Fruit fly (Drosophila melanogaster) whole organism, wandering third instar larva: ENCODE data around the gene CG10352.

Experiments used
- Abd-B ChIP-seq: fragments of >200 bp; optimal IDR thresholded peaks from 2 replicates; lab custom pipeline; 2017; ENCODE audit warnings: missing biosample characterization, missing genetic modification characterization
- CG32264 ChIP-seq: fragments of 200-800 bp; sonication (Bioruptor generic); optimal IDR thresholded peaks from 2 replicates; lab custom pipeline; 2016; ENCODE audit warnings: missing biosample characterization, missing genetic modification characterization
- CG9705 ChIP-seq: fragments of 200-800 bp; sonication (Bioruptor generic); optimal IDR thresholded peaks from 2 replicates; lab custom pipeline; 2018; ENCODE audit warnings: missing biosample characterization, mild to moderate bottlenecking, missing genetic modification characterization
- CrebA ChIP-seq: fragments of 200-800 bp; sonication (Bioruptor generic); optimal IDR thresholded peaks from 2 replicates; lab custom pipeline; 2016; ENCODE audit warnings: missing biosample characterization, mild to moderate bottlenecking, missing genetic modification characterization, borderline replicate concordance
- Dfd ChIP-seq: fragments of >200 bp; optimal IDR thresholded peaks from 2 replicates; lab custom pipeline; 2017; ENCODE audit warnings: missing biosample characterization, missing genetic modification characterization
- Dif ChIP-seq: fragments of 200-275, 200-300 bp; sonication (Bioruptor generic); optimal IDR thresholded peaks from 2 replicates; lab custom pipeline; 2018; ENCODE audit warnings: missing biosample characterization, missing genetic modification characterization; ENCODE audit not compliant: partially characterized antibody
- GATAd ChIP-seq: sonication (Bioruptor generic); optimal IDR thresholded peaks from 2 replicates; lab custom pipeline; 2016; ENCODE audit warnings: missing biosample characterization, missing genetic modification characterization
- HLH106 ChIP-seq: fragments of 200-800 bp; optimal IDR thresholded peaks from 3 replicates; lab custom pipeline; 2019; ENCODE audit warnings: missing biosample characterization, mild to moderate bottlenecking, missing genetic modification characterization, moderate library complexity
- Hnf4 ChIP-seq: fragments of 200-800 bp; sonication (Bioruptor generic); optimal IDR thresholded peaks from 2 replicates; lab custom pipeline; 2016; ENCODE audit warnings: missing biosample characterization, mild to moderate bottlenecking, missing genetic modification characterization
- Hr78 ChIP-seq: fragments of >200 bp; optimal IDR thresholded peaks from 2 replicates; lab custom pipeline; 2017; ENCODE audit warnings: missing biosample characterization, missing genetic modification characterization
- Hr83 ChIP-seq: fragments of 200-300 bp; sonication (Bioruptor generic); optimal IDR thresholded peaks from 2 replicates; lab custom pipeline; 2016; ENCODE audit warnings: missing biosample characterization, mild to moderate bottlenecking, missing genetic modification characterization, moderate library complexity; ENCODE audit not compliant: poor library complexity, severe bottlenecking
- Jra ChIP-seq: sonication (Bioruptor generic); optimal IDR thresholded peaks from 2 replicates; lab custom pipeline; 2016; ENCODE audit warnings: missing biosample characterization, missing genetic modification characterization
- Mio ChIP-seq: sonication (Bioruptor generic); optimal IDR thresholded peaks from 2 replicates; lab custom pipeline; 2016; ENCODE audit warnings: missing biosample characterization, missing genetic modification characterization
- Myc ChIP-seq: fragments of >200 bp; optimal IDR thresholded peaks from 2 replicates; lab custom pipeline; 2017
- N ChIP-seq: fragments of >200 bp; optimal IDR thresholded peaks from 2 replicates; lab custom pipeline; 2018; ENCODE audit warnings: missing biosample characterization, missing external identifiers, missing genetic modification characterization
- OdsH ChIP-seq: fragments of 200-800 bp; sonication (Bioruptor generic); optimal IDR thresholded peaks from 2 replicates; lab custom pipeline; 2016; ENCODE audit warnings: missing biosample characterization, mild to moderate bottlenecking, missing genetic modification characterization
- Rel ChIP-seq, 2 experiments: fragments of 200-800 bp; sonication (Bioruptor generic) in 1 of 2; optimal IDR thresholded peaks; 2 replicates in 1 of 2; 3 replicates in 1 of 2; lab custom pipeline; 2016 to 2019; ENCODE audit warnings: mild to moderate bottlenecking in 2 of 2, missing biosample characterization in 2 of 2, missing genetic modification characterization in 2 of 2, moderate library complexity in 1 of 2
- Sp1 ChIP-seq: fragments of 200-800 bp; sonication (Bioruptor generic); optimal IDR thresholded peaks from 3 replicates; lab custom pipeline; 2019; ENCODE audit warnings: missing biosample characterization, mild to moderate bottlenecking, missing genetic modification characterization, moderate library complexity
- Vsx2 ChIP-seq: fragments of 200-300, 225-300 bp; sonication (Bioruptor generic); optimal IDR thresholded peaks from 2 replicates; lab custom pipeline; 2018; ENCODE audit warnings: missing biosample characterization, missing genetic modification characterization; ENCODE audit not compliant: partially characterized antibody
- br ChIP-seq: fragments of 200-800 bp; sonication (Bioruptor generic); optimal IDR thresholded peaks from 2 replicates; lab custom pipeline; 2016; ENCODE audit warnings: missing biosample characterization, missing genetic modification characterization
- brk ChIP-seq: fragments of 200-800 bp; sonication (Bioruptor generic); optimal IDR thresholded peaks from 2 replicates; lab custom pipeline; 2016; ENCODE audit warnings: missing biosample characterization, mild to moderate bottlenecking, missing genetic modification characterization
- dl ChIP-seq, 2 experiments: fragments of 175-275, 200-275 bp in 1 of 2; fragments of 200-275 bp in 1 of 2; sonication (Bioruptor generic); optimal IDR thresholded peaks; lab custom pipeline; 2018; ENCODE audit warnings: mild to moderate bottlenecking in 2 of 2, missing biosample characterization in 2 of 2, missing genetic modification characterization in 2 of 2, moderate library complexity in 2 of 2; ENCODE audit not compliant: partially characterized antibody in 2 of 2, insufficient read depth in 1 of 2
- dmrt93B ChIP-seq: fragments of 200-800 bp; sonication (Bioruptor generic); optimal IDR thresholded peaks from 2 replicates; lab custom pipeline; 2018; ENCODE audit warnings: missing biosample characterization, mild to moderate bottlenecking, missing genetic modification characterization
- dsf ChIP-seq: sonication (Bioruptor generic); optimal IDR thresholded peaks from 2 replicates; lab custom pipeline; 2016; ENCODE audit warnings: missing biosample characterization, missing genetic modification characterization, borderline replicate concordance
- ey ChIP-seq: fragments of 200-800 bp; sonication (Bioruptor generic); optimal IDR thresholded peaks from 2 replicates; lab custom pipeline; 2016; ENCODE audit warnings: missing biosample characterization, missing genetic modification characterization
- foxo ChIP-seq, 2 experiments: fragments of 200-800 bp; sonication (Bioruptor generic); optimal IDR thresholded peaks; 2 replicates in 1 of 2; 3 replicates in 1 of 2; lab custom pipeline; 2016 to 2017; ENCODE audit warnings: missing biosample characterization in 2 of 2, missing genetic modification characterization in 2 of 2
- fru ChIP-seq: fragments of 200-800 bp; sonication (Bioruptor generic); optimal IDR thresholded peaks from 3 replicates; lab custom pipeline; 2016; ENCODE audit warnings: missing biosample characterization, mild to moderate bottlenecking, missing genetic modification characterization
- h ChIP-seq: fragments of 200-800 bp; sonication (Bioruptor generic); optimal IDR thresholded peaks from 3 replicates; lab custom pipeline; 2016; ENCODE audit warnings: missing biosample characterization, mild to moderate bottlenecking, missing genetic modification characterization
- jim ChIP-seq: fragments of 175-275, 200-325 bp; sonication (Bioruptor generic); optimal IDR thresholded peaks from 2 replicates; lab custom pipeline; 2016; ENCODE audit warnings: missing biosample characterization, mild to moderate bottlenecking, missing genetic modification characterization
- lola ChIP-seq: fragments of >200 bp; optimal IDR thresholded peaks from 2 replicates; lab custom pipeline; 2017; ENCODE audit warnings: missing biosample characterization, missing genetic modification characterization
- pan ChIP-seq: fragments of >200 bp; optimal IDR thresholded peaks from 2 replicates; lab custom pipeline; 2017
- psq ChIP-seq: fragments of 200-800 bp; sonication (Bioruptor generic); optimal IDR thresholded peaks from 3 replicates; lab custom pipeline; 2017; ENCODE audit warnings: missing biosample characterization, mild to moderate bottlenecking, missing genetic modification characterization, moderate library complexity
- rgr ChIP-seq: fragments of 200-800 bp; sonication (Bioruptor generic); optimal IDR thresholded peaks from 3 replicates; lab custom pipeline; 2016; ENCODE audit warnings: missing biosample characterization, mild to moderate bottlenecking, missing genetic modification characterization
- sage ChIP-seq: fragments of 200-800 bp; sonication (Bioruptor generic); optimal IDR thresholded peaks from 2 replicates; lab custom pipeline; 2016; ENCODE audit warnings: missing biosample characterization, mild to moderate bottlenecking, missing genetic modification characterization
- sv ChIP-seq: fragments of 200-800 bp; sonication (Bioruptor generic); optimal IDR thresholded peaks from 3 replicates; lab custom pipeline; 2016; ENCODE audit warnings: missing biosample characterization, missing genetic modification characterization
- tai ChIP-seq: sonication (Bioruptor generic); optimal IDR thresholded peaks from 2 replicates; lab custom pipeline; 2016; ENCODE audit warnings: missing biosample characterization, missing genetic modification characterization
- usp ChIP-seq: fragments of >200 bp; optimal IDR thresholded peaks from 2 replicates; lab custom pipeline; 2017; ENCODE audit warnings: missing biosample characterization, missing genetic modification characterization
- woc ChIP-seq: sonication (Bioruptor generic); optimal IDR thresholded peaks from 2 replicates; lab custom pipeline; 2016; ENCODE audit warnings: missing biosample characterization, mild to moderate bottlenecking, missing genetic modification characterization

Gene CG10352

dm6 chrX:11877165-11877564 lies at the start of gene CG10352:
CG10352 (minus strand) TSS chrX:11877168.
- TF ChIP-seq foxo (GFP tag; optimal IDR thresholded peaks at IDR 0.05; lab: Kevin White, UChicago) (no peak), tai (GFP tag; lab: Kevin White, UChicago) (no peak), N (no peak), Hr78 (GFP tag; lab: Kevin White, UChicago) (no peak), br (GFP tag; lab: Kevin White, UChicago) (no peak), Mio (GFP tag; lab: Kevin White, UChicago) (no peak), Abd-B (no peak), fru (GFP tag; lab: Kevin White, UChicago) (no peak), CG32264 (GFP tag; lab: Kevin White, UChicago) (no peak)

DNA sequence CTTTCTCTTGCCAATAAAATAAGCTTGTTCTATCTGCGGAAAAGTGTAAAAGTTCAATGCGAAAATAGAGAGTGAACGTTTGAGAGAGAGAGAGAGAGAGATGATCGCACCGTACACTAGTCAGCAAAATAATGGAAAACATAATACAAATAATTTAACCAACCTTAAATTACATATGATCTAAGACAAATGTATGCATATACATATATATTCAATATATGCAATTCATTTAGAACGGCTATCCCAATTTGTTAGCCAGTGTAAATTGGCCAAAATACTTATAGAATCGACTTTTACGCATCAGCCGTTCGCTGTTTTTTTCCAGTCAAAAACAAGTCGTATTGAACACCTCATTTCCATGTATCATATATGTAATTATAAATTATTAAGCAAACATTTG lies 48.2 kb upstream of the CG10352 start:
- TF ChIP-seq Mio (GFP tag; lab: Kevin White, UChicago): no peak
- TF ChIP-seq CG32264 (GFP tag; lab: Kevin White, UChicago): peak; percentile 42
- TF ChIP-seq dsf: no peak
- peak; percentile 68 for TF ChIP-seq rgr (GFP tag; lab: Kevin White, UChicago)
- TF ChIP-seq Dfd (GFP tag; lab: Kevin White, UChicago): no peak
- no peak for TF ChIP-seq CrebA (GFP tag; lab: Kevin White, UChicago)
- TF ChIP-seq Hnf4 (GFP tag; lab: Kevin White, UChicago): peak; percentile 59
- no peak for TF ChIP-seq sv
- TF ChIP-seq foxo (GFP tag; optimal IDR thresholded peaks at IDR 0.05; lab: Kevin White, UChicago): peak in 1 of 2 experiments; percentile 67
- TF ChIP-seq jim (GFP tag; lab: Kevin White, UChicago): no peak
- TF ChIP-seq fru (GFP tag; lab: Kevin White, UChicago): peak; percentile 55
- peak; percentile 57 for TF ChIP-seq OdsH (GFP tag; lab: Kevin White, UChicago)
- no peak for TF ChIP-seq pan
- TF ChIP-seq dl (GFP tag; optimal IDR thresholded peaks at IDR 0.05; lab: Kevin White, UChicago; ENCODE audit: insufficient read depth in 1 of 2, partially characterized antibody in 2 of 2): no peak
- TF ChIP-seq woc (GFP tag; lab: Kevin White, UChicago): peak; percentile 23
- no peak for TF ChIP-seq lola (GFP tag; lab: Kevin White, UChicago)
- no peak for TF ChIP-seq Rel (GFP tag; optimal IDR thresholded peaks at IDR 0.05; lab: Kevin White, UChicago)
- peak; percentile 56 for TF ChIP-seq Rel (tag; optimal IDR thresholded peaks at IDR 0.05; lab: Kevin White, UChicago)
- peak; percentile 29 for TF ChIP-seq psq (GFP tag; lab: Kevin White, UChicago)
- no peak for TF ChIP-seq Vsx2 (GFP tag; lab: Kevin White, UChicago)
- no peak for TF ChIP-seq GATAd (GFP tag; lab: Kevin White, UChicago)
- peak; percentile 88 for TF ChIP-seq HLH106 (tag; lab: Kevin White, UChicago)
- TF ChIP-seq N: no peak
- TF ChIP-seq CG9705 (GFP tag; lab: Kevin White, UChicago): peak; percentile 30
- TF ChIP-seq usp (GFP tag; lab: Kevin White, UChicago): no peak
- no peak for TF ChIP-seq tai (GFP tag; lab: Kevin White, UChicago)
- no peak for TF ChIP-seq Myc
- peak; percentile 75 for TF ChIP-seq Sp1 (GFP tag; lab: Kevin White, UChicago)
- no peak for TF ChIP-seq Abd-B
- TF ChIP-seq Dif (GFP tag; lab: Kevin White, UChicago): no peak
- TF ChIP-seq dmrt93B (GFP tag; lab: Kevin White, UChicago): peak; percentile 47
- peak; percentile 80 for TF ChIP-seq h (GFP tag; lab: Kevin White, UChicago)
- TF ChIP-seq br (GFP tag; lab: Kevin White, UChicago): peak; percentile 19
- peak; percentile 2 for TF ChIP-seq Hr83
- TF ChIP-seq brk: peak; percentile 68
- TF ChIP-seq Jra: no peak
- TF ChIP-seq ey: peak; percentile 69
- TF ChIP-seq sage: peak; percentile 60
- no peak for TF ChIP-seq Hr78 (GFP tag; lab: Kevin White, UChicago)
- TF ChIP-seq, all 38 proteins: peak for 19

- TF ChIP-seq Jra (no peak), HLH106 (tag; lab: Kevin White, UChicago) (peak; percentile 34), usp (GFP tag; lab: Kevin White, UChicago) (no peak), Sp1 (GFP tag; lab: Kevin White, UChicago) (peak; percentile 10), Hr83 (no peak), Rel (GFP tag; optimal IDR thresholded peaks at IDR 0.05; lab: Kevin White, UChicago) (no peak), Rel (tag; optimal IDR thresholded peaks at IDR 0.05; lab: Kevin White, UChicago) (peak; percentile 1)
Observed at dm6 chrX:11924562-11924961, 47.6 kb upstream of the CG10352 start, which contains the start of gene Sclp. Sclp (minus strand) TSS chrX:11924662.
